Worm (Caenorhabditis elegans) whole organism, midembryonic: ENCODE data around the gene clec-130.

ENCODE experiments used
- T22C8.4 ChIP-seq: fragments of 200-800 bp; sonication (Bioruptor generic); IDR thresholded peaks from 2 replicates; pipeline ENCODE4 v1.3.6; 2022; ENCODE audit warnings: missing genetic modification characterization, missing compliant biosample characterization
- cog-1 ChIP-seq: sonication (generic microtip); optimal IDR thresholded peaks from 2 replicates; lab custom pipeline; 2016; ENCODE audit warnings: missing genetic modification characterization, missing compliant biosample characterization
- flt-1 ChIP-seq: fragments of 200-800 bp; sonication (Bioruptor generic); IDR thresholded peaks from 2 replicates; pipeline ENCODE4 v1.3.6; 2022; ENCODE audit warnings: missing genetic modification characterization, missing compliant biosample characterization
- klf-2 ChIP-seq: fragments of 200-800 bp; sonication (Bioruptor generic); conservative IDR thresholded peaks from 2 replicates; pipeline ENCODE4 v1.3.6; 2022; ENCODE audit warnings: missing genetic modification reagents, missing genetic modification characterization, missing compliant biosample characterization
- med-1 ChIP-seq: sonication (generic microtip); optimal IDR thresholded peaks from 2 replicates; lab custom pipeline; 2017; ENCODE audit warnings: missing genetic modification characterization, mild to moderate bottlenecking, missing compliant biosample characterization, antibody characterized with exemption, missing genetic modification reagents; ENCODE audit not compliant: insufficient read depth
- ref-1 ChIP-seq: fragments of 200-800 bp; sonication (Bioruptor generic); conservative IDR thresholded peaks from 2 replicates; pipeline ENCODE4 v1.3.6; 2022; ENCODE audit warnings: missing genetic modification reagents, missing genetic modification characterization, missing compliant biosample characterization
- tab-1 ChIP-seq: fragments of 200-800 bp; sonication (Bioruptor generic); IDR thresholded peaks from 2 replicates; pipeline ENCODE4 v1.3.6; 2022; ENCODE audit warnings: missing genetic modification characterization, missing compliant biosample characterization
- ztf-29 ChIP-seq: fragments of 200-800 bp; sonication (Bioruptor generic); IDR thresholded peaks from 2 replicates; pipeline ENCODE4 v1.3.6; 2022; ENCODE audit warnings: missing genetic modification reagents, missing genetic modification characterization, missing compliant biosample characterization

DNA sequence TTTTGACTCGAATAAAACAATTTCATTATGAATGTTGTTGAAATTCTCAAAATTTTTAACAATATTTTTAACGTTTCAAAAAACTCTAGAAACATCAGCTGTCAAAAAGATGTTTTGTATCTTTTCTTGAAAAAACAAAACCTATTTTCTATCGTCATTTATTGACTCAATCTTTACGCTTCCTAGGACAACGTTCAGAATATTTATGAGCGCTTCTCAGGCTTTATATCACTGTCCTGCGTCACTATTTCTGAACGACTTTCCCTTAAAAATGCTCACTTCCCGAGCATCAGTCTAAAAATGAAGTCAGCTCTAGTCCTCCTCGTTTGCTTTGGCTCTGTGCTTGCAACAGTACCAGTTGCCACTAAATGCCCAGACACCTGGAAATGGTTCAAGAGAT is 4.8 kb downstream of the clec-130 start, which contains the start of gene clec-133:
- no peak for TF ChIP-seq flt-1 (GFP tag; lab: Robert Waterston, UW)
- TF ChIP-seq cog-1 (tag; lab: Kevin White, UChicago) = no peak
- TF ChIP-seq ztf-29 (GFP tag; lab: Robert Waterston, UW) = no peak
- no peak for TF ChIP-seq med-1 (GFP tag; lab: Kevin White, UChicago)
- TF ChIP-seq tab-1 (GFP tag; lab: Robert Waterston, UW) = no peak
- TF ChIP-seq T22C8.4 (GFP tag; lab: Robert Waterston, UW) = no peak
- no peak for TF ChIP-seq klf-2 (GFP tag; lab: Robert Waterston, UW)
- no peak for TF ChIP-seq ref-1
